Fruit fly (Drosophila melanogaster) whole organism, embryonic: Measurements from ENCODE around the gene CG45544.

Experiments
- Bdp1 ChIP-seq: fragments of 200-800 bp; sonication (Bioruptor generic); optimal IDR thresholded peaks from 3 replicates; lab custom pipeline; 2016; ENCODE audit warnings: missing biosample characterization, missing genetic modification characterization
- Bgb ChIP-seq: fragments of 200-800 bp; sonication (Bioruptor generic); IDR thresholded peaks from 2 replicates; pipeline ENCODE4 v1.3.6; 2022; ENCODE audit warnings: missing biosample characterization, missing genetic modification characterization; ENCODE audit not compliant: partially characterized antibody
- CG11695 ChIP-seq: fragments of 200-800 bp; sonication (Bioruptor generic); IDR thresholded peaks from 3 replicates; pipeline ENCODE4 v1.3.6; 2022; ENCODE audit warnings: missing biosample characterization, missing genetic modification characterization
- CG11696 ChIP-seq: fragments of 200-800 bp; sonication (Bioruptor generic); IDR thresholded peaks from 2 replicates; pipeline ENCODE4 v1.3.6; 2022; ENCODE audit warnings: missing biosample characterization, missing genetic modification characterization
- CG12071 ChIP-seq: fragments of 200-800 bp; sonication (Bioruptor generic); optimal IDR thresholded peaks from 3 replicates; lab custom pipeline; 2018; ENCODE audit warnings: missing biosample characterization, mild to moderate bottlenecking, missing genetic modification characterization
- CG12219 ChIP-seq: fragments of 200-800 bp; sonication (Bioruptor generic); optimal IDR thresholded peaks from 3 replicates; lab custom pipeline; 2018; ENCODE audit warnings: missing biosample characterization, mild to moderate bottlenecking, missing genetic modification characterization
- CG14441 ChIP-seq: fragments of 200-800 bp; sonication (Bioruptor generic); IDR thresholded peaks from 2 replicates; pipeline ENCODE4 v1.3.6; 2022; ENCODE audit warnings: missing biosample characterization, missing genetic modification characterization
- CG14965 ChIP-seq: fragments of 200-800 bp; sonication (Bioruptor generic); optimal IDR thresholded peaks from 2 replicates; lab custom pipeline; 2016; ENCODE audit warnings: missing biosample characterization, missing genetic modification characterization, borderline replicate concordance
- CG15073 ChIP-seq: fragments of 200-800 bp; sonication (Bioruptor generic); optimal IDR thresholded peaks from 2 replicates; lab custom pipeline; 2016; ENCODE audit warnings: missing biosample characterization, missing genetic modification characterization
- CG15601 ChIP-seq: fragments of 200-800 bp; sonication (Bioruptor generic); optimal IDR thresholded peaks from 3 replicates; lab custom pipeline; 2019; ENCODE audit warnings: missing biosample characterization, mild to moderate bottlenecking, missing genetic modification characterization, moderate library complexity
- CG16813 ChIP-seq: fragments of 200-800 bp; sonication (Bioruptor generic); IDR thresholded peaks from 3 replicates; pipeline ENCODE4 v1.3.6; 2022; ENCODE audit warnings: missing biosample characterization, missing genetic modification characterization; ENCODE audit not compliant: partially characterized antibody
- CG1792 ChIP-seq: fragments of 200-800 bp; sonication (Bioruptor generic); optimal IDR thresholded peaks from 2 replicates; lab custom pipeline; 2016; ENCODE audit warnings: missing biosample characterization, missing genetic modification characterization
- CG30403 ChIP-seq: fragments of 200-800 bp; sonication (Bioruptor generic); optimal IDR thresholded peaks from 3 replicates; lab custom pipeline; 2016; ENCODE audit warnings: missing biosample characterization, missing genetic modification characterization
- CG31224 ChIP-seq: fragments of 200-800 bp; sonication (Bioruptor generic); IDR thresholded peaks from 2 replicates; pipeline ENCODE4 v1.3.6; 2022; ENCODE audit warnings: missing biosample characterization, missing genetic modification characterization
- CG31388 ChIP-seq: fragments of 200-800 bp; sonication (Bioruptor generic); optimal IDR thresholded peaks from 2 replicates; lab custom pipeline; 2016; ENCODE audit warnings: missing biosample characterization, missing genetic modification characterization
- CG34224 ChIP-seq: fragments of 200-800 bp; sonication (Bioruptor generic); IDR thresholded peaks from 3 replicates; pipeline ENCODE4 v1.3.6; 2022; ENCODE audit warnings: missing biosample characterization, missing genetic modification characterization; ENCODE audit not compliant: partially characterized antibody
- CG34422 ChIP-seq: fragments of 200-800 bp; sonication (Bioruptor generic); IDR thresholded peaks from 3 replicates; pipeline ENCODE4 v1.3.6; 2022; ENCODE audit warnings: missing biosample characterization, missing genetic modification characterization
- CG42726 ChIP-seq: fragments of 200-800 bp; sonication (Bioruptor generic); IDR thresholded peaks from 2 replicates; pipeline ENCODE4 v1.3.6; 2022; ENCODE audit warnings: missing biosample characterization, missing genetic modification characterization; ENCODE audit not compliant: partially characterized antibody
- CG4730 ChIP-seq: fragments of 200-800 bp; sonication (Bioruptor generic); IDR thresholded peaks from 2 replicates; pipeline ENCODE4 v1.3.6; 2022; ENCODE audit warnings: missing biosample characterization, missing genetic modification characterization
- CG5953 ChIP-seq: fragments of 200-800 bp; sonication (Bioruptor generic); IDR thresholded peaks from 2 replicates; pipeline ENCODE4 v1.3.6; 2022; ENCODE audit warnings: missing biosample characterization, missing genetic modification characterization
- CG7556 ChIP-seq: fragments of 200-800 bp; sonication (Bioruptor generic); optimal IDR thresholded peaks from 2 replicates; lab custom pipeline; 2017; ENCODE audit warnings: missing biosample characterization, mild to moderate bottlenecking, missing genetic modification characterization
- CTCF ChIP-seq: fragments of 200-800 bp; sonication (Bioruptor generic); optimal IDR thresholded peaks from 2 replicates; lab custom pipeline; 2017; ENCODE audit warnings: missing biosample characterization, mild to moderate bottlenecking, missing genetic modification characterization, moderate library complexity
- CrebB ChIP-seq: fragments of 200-800 bp; sonication (Bioruptor generic); optimal IDR thresholded peaks from 3 replicates; lab custom pipeline; 2018; ENCODE audit warnings: missing biosample characterization, mild to moderate bottlenecking, missing genetic modification characterization
- Dad ChIP-seq: fragments of 200-800 bp; sonication (Bioruptor generic); optimal IDR thresholded peaks from 3 replicates; lab custom pipeline; 2016; ENCODE audit warnings: missing biosample characterization, missing genetic modification characterization
- Dip3 ChIP-seq: fragments of 200-800 bp; sonication (Bioruptor generic); optimal IDR thresholded peaks from 3 replicates; lab custom pipeline; 2016; ENCODE audit warnings: missing biosample characterization, missing genetic modification characterization
- Dll ChIP-seq: fragments of 200-800 bp; sonication (Bioruptor generic); IDR thresholded peaks from 4 replicates; pipeline ENCODE4 v1.3.6; 2022; ENCODE audit warnings: missing biosample characterization, missing genetic modification characterization; ENCODE audit not compliant: partially characterized antibody
- Dref ChIP-seq: fragments of 200-800 bp; sonication (Bioruptor generic); IDR thresholded peaks from 2 replicates; pipeline ENCODE4 v1.3.6; 2022; ENCODE audit warnings: missing biosample characterization, missing genetic modification characterization
- Gug ChIP-seq: fragments of 200-800 bp; sonication (Bioruptor generic); IDR thresholded peaks from 4 replicates; pipeline ENCODE4 v1.3.6; 2022; ENCODE audit warnings: missing biosample characterization, missing genetic modification characterization
- Lim3 ChIP-seq: fragments of 200-800 bp; sonication (Bioruptor generic); IDR thresholded peaks from 2 replicates; pipeline ENCODE4 v1.3.6; 2022; ENCODE audit warnings: missing biosample characterization, missing genetic modification characterization
- Med ChIP-seq: fragments of 200-800 bp; sonication (Bioruptor generic); peaks from one replicate; lab custom pipeline; 2016; ENCODE audit warnings: missing biosample characterization, missing genetic modification characterization, mild to moderate bottlenecking, inconsistent platforms, moderate library complexity
- Mrtf ChIP-seq: fragments of 200-800 bp; sonication (Bioruptor generic); IDR thresholded peaks from 3 replicates; pipeline ENCODE4 v1.3.6; 2022; ENCODE audit warnings: missing biosample characterization, missing genetic modification characterization
- NK7.1 ChIP-seq: fragments of 200-800 bp; sonication (Bioruptor generic); optimal IDR thresholded peaks from 3 replicates; lab custom pipeline; 2016; ENCODE audit warnings: missing biosample characterization, missing genetic modification characterization
- Nf-YA ChIP-seq: fragments of 200-800 bp; sonication (Bioruptor generic); IDR thresholded peaks from 2 replicates; pipeline ENCODE4 v1.3.6; 2022; ENCODE audit warnings: missing biosample characterization, missing genetic modification characterization
- Poxn ChIP-seq: fragments of 200-800 bp; sonication (Bioruptor generic); IDR thresholded peaks from 2 replicates; pipeline ENCODE4 v1.3.6; 2022; ENCODE audit warnings: missing biosample characterization, missing genetic modification characterization
- Six4 ChIP-seq: fragments of 200-800 bp; sonication (Bioruptor generic); optimal IDR thresholded peaks from 2 replicates; lab custom pipeline; 2016; ENCODE audit warnings: missing biosample characterization, missing genetic modification characterization
- Usf ChIP-seq: fragments of 200-800 bp; sonication (Bioruptor generic); optimal IDR thresholded peaks from 2 replicates; lab custom pipeline; 2017; ENCODE audit warnings: missing genotype, missing biosample characterization, missing genetic modification characterization
- al ChIP-seq: fragments of 200-800 bp; sonication (Bioruptor generic); IDR thresholded peaks from 2 replicates; pipeline ENCODE4 v1.3.6; 2022; ENCODE audit warnings: missing biosample characterization, missing genetic modification characterization
- ap ChIP-seq: fragments of 200-800 bp; sonication (Bioruptor generic); IDR thresholded peaks from 2 replicates; pipeline ENCODE4 v1.3.6; 2022; ENCODE audit warnings: missing biosample characterization, missing genetic modification characterization
- bigmax ChIP-seq: fragments of 200-800 bp; sonication (Bioruptor generic); optimal IDR thresholded peaks from 2 replicates; lab custom pipeline; 2018; ENCODE audit warnings: missing biosample characterization, mild to moderate bottlenecking, missing genetic modification characterization
- chinmo ChIP-seq: fragments of 200-800 bp; sonication (Bioruptor generic); IDR thresholded peaks from 4 replicates; pipeline ENCODE4 v1.3.6; 2022; ENCODE audit warnings: missing biosample characterization, missing genetic modification characterization; ENCODE audit not compliant: partially characterized antibody
- dati ChIP-seq: fragments of 200-800 bp; sonication (Bioruptor generic); IDR thresholded peaks from 2 replicates; pipeline ENCODE4 v1.3.6; 2022; ENCODE audit warnings: missing biosample characterization, missing genetic modification characterization
- dpn ChIP-seq, 2 experiments: fragments of 200-800 bp; sonication (Bioruptor generic); optimal IDR thresholded peaks; 3 replicates each; lab custom pipeline; 2016; ENCODE audit warnings: missing biosample characterization in 2 of 2, missing genetic modification characterization in 2 of 2
- gsb ChIP-seq: fragments of 200-800 bp; sonication (Bioruptor generic); IDR thresholded peaks from 2 replicates; pipeline ENCODE4 v1.3.6; 2022; ENCODE audit warnings: missing biosample characterization, missing genetic modification characterization
- insv ChIP-seq, 2 experiments: fragments of 200-800 bp; sonication (Bioruptor generic); optimal IDR thresholded peaks; 3 replicates each; lab custom pipeline; 2016 to 2018; ENCODE audit warnings: missing biosample characterization in 2 of 2, missing genetic modification characterization in 2 of 2
- ken ChIP-seq: fragments of 200-800 bp; sonication (Bioruptor generic); IDR thresholded peaks from 3 replicates; pipeline ENCODE4 v1.3.6; 2022; ENCODE audit warnings: missing biosample characterization, missing genetic modification characterization
- onecut ChIP-seq: fragments of 200-800 bp; sonication (Bioruptor generic); IDR thresholded peaks from 2 replicates; pipeline ENCODE4 v1.3.6; 2022; ENCODE audit warnings: missing biosample characterization, missing genetic modification characterization
- pita ChIP-seq: fragments of 200-800 bp; sonication (Bioruptor generic); optimal IDR thresholded peaks from 2 replicates; lab custom pipeline; 2017; ENCODE audit warnings: missing biosample characterization, mild to moderate bottlenecking, missing genetic modification characterization
- scrt ChIP-seq: fragments of 200-800 bp; sonication (Bioruptor generic); optimal IDR thresholded peaks from 2 replicates; lab custom pipeline; 2018; ENCODE audit warnings: missing biosample characterization, mild to moderate bottlenecking, missing genetic modification characterization, moderate library complexity
- sens ChIP-seq: fragments of 200-800 bp; sonication (Bioruptor generic); peaks from one replicate; lab custom pipeline; 2016; ENCODE audit warnings: missing biosample characterization, missing genetic modification characterization
- sqz ChIP-seq: fragments of 200-800 bp; sonication (Bioruptor generic); optimal IDR thresholded peaks from 3 replicates; lab custom pipeline; 2018; ENCODE audit warnings: missing biosample characterization, mild to moderate bottlenecking, missing genetic modification characterization
- tgo ChIP-seq: fragments of 200-800 bp; sonication (Bioruptor generic); IDR thresholded peaks from 3 replicates; pipeline ENCODE4 v1.3.6; 2022; ENCODE audit warnings: missing biosample characterization, missing genetic modification characterization

CG45544 gene

DNA sequence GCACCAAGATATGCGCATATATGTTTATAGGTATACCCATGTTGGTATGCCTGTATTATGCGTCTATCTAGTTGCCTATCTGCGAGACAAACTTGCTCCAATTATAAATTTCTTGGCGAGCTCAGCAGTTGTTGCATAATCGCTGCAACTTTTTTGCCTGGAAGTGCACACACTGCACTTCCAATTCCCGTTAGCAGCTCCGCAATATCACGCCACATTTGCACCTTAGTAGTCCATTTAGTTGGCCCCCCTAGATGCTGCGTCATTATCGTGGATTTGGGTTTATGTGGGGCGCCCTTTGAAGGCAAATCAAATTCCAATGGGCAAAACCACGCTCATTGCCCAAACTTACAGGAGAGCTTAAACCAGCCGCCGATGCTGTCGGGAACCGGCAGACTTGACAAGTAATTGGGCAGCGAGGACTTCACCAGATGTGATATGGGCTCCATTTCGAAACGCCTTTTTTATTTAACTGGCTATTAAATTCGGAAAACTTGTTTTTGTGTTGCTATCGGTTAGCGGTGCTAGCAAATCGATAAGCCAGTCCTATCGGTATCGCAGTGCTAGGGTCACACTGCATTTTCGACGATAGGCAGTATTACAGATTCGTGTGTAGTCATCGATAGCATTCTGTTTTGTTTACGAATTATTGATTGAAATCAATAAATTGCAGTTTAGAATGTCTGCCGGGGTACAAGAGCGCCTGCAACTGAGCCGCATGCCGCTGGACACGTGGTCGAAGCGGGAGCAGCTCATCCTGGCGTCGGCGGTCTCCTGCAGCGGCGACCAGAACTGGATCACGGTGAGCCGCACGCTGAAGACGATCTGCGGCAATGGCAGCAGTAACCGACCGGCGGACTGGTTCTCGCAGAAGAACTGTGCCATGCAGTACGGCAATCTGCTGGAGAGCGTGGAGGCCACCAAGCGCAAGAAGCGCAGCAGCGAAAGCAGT is 33.1 kb upstream of the CG45544 start, which contains the start of the genes Cisd2 and Brd8 (continued):
- no peak for TF ChIP-seq CG5953 (GFP tag; lab: Robert Waterston, UW)
- TF ChIP-seq gsb (GFP tag; lab: Robert Waterston, UW), result no peak
- no peak for TF ChIP-seq Poxn (GFP tag; lab: Robert Waterston, UW)
- TF ChIP-seq Dip3 (GFP tag; lab: Kevin White, UChicago), result no peak
- no peak for TF ChIP-seq CG11696 (GFP tag; lab: Robert Waterston, UW)
- no peak for TF ChIP-seq CG15601
- TF ChIP-seq Gug (GFP tag; lab: Robert Waterston, UW), result no peak
- peak; percentile 97 for TF ChIP-seq chinmo (GFP tag; lab: Robert Waterston, UW)
- TF ChIP-seq Dad (GFP tag; lab: Kevin White, UChicago), result no peak
- peak; percentile 20 for TF ChIP-seq bigmax (GFP tag; lab: Kevin White, UChicago)
- no peak for TF ChIP-seq CG15073 (GFP tag; lab: Kevin White, UChicago)
- peak; percentile 55 for TF ChIP-seq CTCF (GFP tag; lab: Kevin White, UChicago)
- TF ChIP-seq CG12219 (GFP tag; lab: Kevin White, UChicago), result no peak
- TF ChIP-seq CG16813, result peak; percentile 92
- no peak for TF ChIP-seq Nf-YA
- TF ChIP-seq al (GFP tag; lab: Robert Waterston, UW), result no peak
- TF ChIP-seq Bgb, result peak; percentile 97
- no peak for TF ChIP-seq CG1792 (GFP tag; lab: Kevin White, UChicago)
- no peak for TF ChIP-seq CG4730 (GFP tag; lab: Robert Waterston, UW)
- TF ChIP-seq CG30403, result no peak
- TF ChIP-seq CG31224 (GFP tag; lab: Robert Waterston, UW), result no peak
- TF ChIP-seq Bdp1 (GFP tag; lab: Kevin White, UChicago), result no peak
- peak; percentile 47; the same call in 1 of the 3 replicates for TF ChIP-seq CG34422 (GFP tag; lab: Robert Waterston, UW)
- TF ChIP-seq CG12071 (GFP tag; lab: Kevin White, UChicago), result no peak
- TF ChIP-seq insv (GFP tag; optimal IDR thresholded peaks at IDR 0.05; lab: Kevin White, UChicago), result peak in 1 of 2 experiments; percentile 24
- TF ChIP-seq Six4 (GFP tag; lab: Kevin White, UChicago), result no peak
- no peak for TF ChIP-seq sqz (GFP tag; lab: Kevin White, UChicago)
- no peak for TF ChIP-seq Usf (GFP tag; lab: Kevin White, UChicago)
- TF ChIP-seq ap (GFP tag; lab: Robert Waterston, UW), result no peak
- no peak for TF ChIP-seq CG14965 (GFP tag; lab: Kevin White, UChicago)
- TF ChIP-seq NK7.1 (GFP tag; lab: Kevin White, UChicago), result no peak
- TF ChIP-seq Dref, result peak; percentile 99
- TF ChIP-seq onecut (GFP tag; lab: Robert Waterston, UW), result peak; percentile 86
- no peak for TF ChIP-seq sens (GFP tag; lab: Kevin White, UChicago)
- no peak for TF ChIP-seq pita
- TF ChIP-seq CrebB (tag; lab: Kevin White, UChicago), result no peak
- no peak for TF ChIP-seq dpn (GFP tag; optimal IDR thresholded peaks at IDR 0.05; lab: Kevin White, UChicago)
- TF ChIP-seq CG11695, result no peak
- TF ChIP-seq scrt (GFP tag; lab: Kevin White, UChicago), result no peak
- no peak for TF ChIP-seq ken (GFP tag; lab: Robert Waterston, UW)
- TF ChIP-seq dati (GFP tag; lab: Robert Waterston, UW), result no peak
- TF ChIP-seq Dll (GFP tag; lab: Robert Waterston, UW), result peak; percentile 89
- no peak for TF ChIP-seq CG31388 (GFP tag; lab: Kevin White, UChicago)
- no peak for TF ChIP-seq tgo (GFP tag; lab: Robert Waterston, UW)
- TF ChIP-seq Med (GFP tag; lab: Kevin White, UChicago), result peak; percentile 81
- no peak for TF ChIP-seq Mrtf (GFP tag; lab: Robert Waterston, UW)
- TF ChIP-seq CG42726 (GFP tag; lab: Robert Waterston, UW), result peak; percentile 77; the same call in 1 of the 2 replicates
- TF ChIP-seq CG34224 (GFP tag; lab: Robert Waterston, UW), result peak; percentile 98
- TF ChIP-seq CG7556 (GFP tag; lab: Kevin White, UChicago), result no peak
- TF ChIP-seq Lim3 (GFP tag; lab: Robert Waterston, UW), result no peak
- TF ChIP-seq CG14441 (GFP tag; lab: Robert Waterston, UW), result no peak
